Worm (Caenorhabditis elegans) whole organism, L4/young adult: Measurements from ENCODE around the gene T03D8.6.

Experiments
- W03F9.2 ChIP-seq: fragments of 150-350 bp; optimal IDR thresholded peaks from 2 replicates; lab custom pipeline; 2014; ENCODE audit warnings: missing biosample characterization, missing genetic modification characterization
- dao-5 ChIP-seq: sonication (generic microtip); optimal IDR thresholded peaks from 2 replicates; lab custom pipeline; 2016; ENCODE audit warnings: missing genotype, missing genetic modification characterization, moderate library complexity, missing compliant biosample characterization
- him-1 ChIP-seq: sonication (generic microtip); optimal IDR thresholded peaks from 2 replicates; lab custom pipeline; 2016; ENCODE audit warnings: missing genotype, missing genetic modification reagents, missing genetic modification characterization, missing compliant biosample characterization

DNA sequence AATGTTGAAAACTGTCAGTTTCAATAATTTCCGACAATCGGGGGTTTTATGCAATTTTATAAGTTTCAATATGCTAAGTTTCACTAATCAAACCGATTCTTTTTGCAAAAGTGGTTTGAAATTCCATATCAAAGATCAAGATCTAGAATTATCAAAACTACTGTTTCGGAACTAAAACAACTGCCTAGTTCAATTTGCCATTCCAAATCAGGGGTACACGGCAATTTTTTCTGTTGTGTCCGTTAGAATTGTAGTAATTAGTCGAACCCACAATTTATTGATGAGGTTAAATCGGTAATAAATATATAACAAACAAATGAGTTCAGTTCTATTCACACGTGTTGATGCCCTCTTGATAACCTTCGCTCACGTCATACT, 34.3 kb downstream of the T03D8.6 start:
- TF ChIP-seq dao-5 (tag; lab: Kevin White, UChicago): no peak
- TF ChIP-seq him-1: no peak
- TF ChIP-seq W03F9.2 (tag; lab: Kevin White, UChicago): no peak
